Fruit fly (Drosophila melanogaster) whole organism, adult: ENCODE data around the gene shep.
A peak's percentile ranks its signal among the peaks of the same experiment; 100 is the strongest.

ENCODE experiments used
- CG14711 ChIP-seq: fragments of 200-800 bp; sonication (Bioruptor generic); optimal IDR thresholded peaks from 2 replicates; lab custom pipeline; 2018; ENCODE audit warnings: missing biosample characterization, mild to moderate bottlenecking, missing genetic modification characterization, moderate library complexity
- CG5204 ChIP-seq: fragments of 200-800 bp; sonication (Bioruptor generic); optimal IDR thresholded peaks from 2 replicates; lab custom pipeline; 2016; ENCODE audit warnings: missing biosample characterization, missing genetic modification characterization
- kay ChIP-seq: fragments of 200-800 bp; sonication (Bioruptor generic); peaks from one replicate; lab custom pipeline; 2016; ENCODE audit warnings: missing biosample characterization, missing genetic modification characterization, borderline replicate concordance

DNA sequence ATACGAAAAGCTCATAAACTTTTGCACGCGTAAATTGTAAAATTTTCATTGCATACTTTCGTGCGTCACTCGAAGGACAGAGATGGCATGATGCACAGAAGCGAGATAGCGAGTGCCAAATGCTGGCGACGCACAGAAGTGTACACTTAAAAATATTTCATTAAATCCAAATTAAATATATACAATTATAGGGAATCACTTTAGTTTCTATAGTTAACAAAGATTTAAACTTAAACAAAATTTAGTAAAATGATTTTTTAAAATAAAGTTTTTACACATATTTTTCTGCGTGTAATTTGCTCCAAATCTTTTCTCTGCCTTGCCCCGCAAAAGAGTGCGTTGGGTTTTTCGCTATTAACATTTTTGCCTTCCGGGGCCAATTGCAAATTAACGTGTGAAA is 10.4 kb upstream of the shep start:
- TF ChIP-seq CG14711 (tag; lab: Kevin White, UChicago) (peak; percentile 89), CG5204 (GFP tag; lab: Kevin White, UChicago) (peak; percentile 2), kay (GFP tag; lab: Kevin White, UChicago) (no peak)
